Worm (Caenorhabditis elegans) whole organism, young adult: ENCODE results near the gene cox-18.
"Not testable (repeated sequence)": the region's sequence is repeated elsewhere in the genome, so short reads cannot be mapped to it uniquely, and the experiment has no call there.

ENCODE experiments used
- F23B12.7 ChIP-seq: sonication (generic microtip); optimal IDR thresholded peaks from 2 replicates; lab custom pipeline; 2017; ENCODE audit warnings: missing genetic modification characterization, mild to moderate bottlenecking, missing compliant biosample characterization, antibody characterized with exemption, moderate library complexity; ENCODE audit not compliant: insufficient read depth
- cebp-2 ChIP-seq: fragments of 200-800 bp; sonication (Bioruptor generic); IDR thresholded peaks from 2 replicates; pipeline ENCODE4 v1.3.6; 2022; ENCODE audit warnings: missing genetic modification characterization, missing compliant biosample characterization
- nfyb-1 ChIP-seq: fragments of 200-800 bp; sonication (Bioruptor generic); IDR thresholded peaks from 2 replicates; pipeline ENCODE4 v1.3.6; 2022; ENCODE audit warnings: missing genetic modification reagents, missing genetic modification characterization, missing compliant biosample characterization
- ztf-3 ChIP-seq: fragments of 200-800 bp; sonication (Bioruptor generic); optimal IDR thresholded peaks from 2 replicates; lab custom pipeline; 2018; ENCODE audit warnings: mild to moderate bottlenecking, missing genetic modification characterization, missing compliant biosample characterization

DNA sequence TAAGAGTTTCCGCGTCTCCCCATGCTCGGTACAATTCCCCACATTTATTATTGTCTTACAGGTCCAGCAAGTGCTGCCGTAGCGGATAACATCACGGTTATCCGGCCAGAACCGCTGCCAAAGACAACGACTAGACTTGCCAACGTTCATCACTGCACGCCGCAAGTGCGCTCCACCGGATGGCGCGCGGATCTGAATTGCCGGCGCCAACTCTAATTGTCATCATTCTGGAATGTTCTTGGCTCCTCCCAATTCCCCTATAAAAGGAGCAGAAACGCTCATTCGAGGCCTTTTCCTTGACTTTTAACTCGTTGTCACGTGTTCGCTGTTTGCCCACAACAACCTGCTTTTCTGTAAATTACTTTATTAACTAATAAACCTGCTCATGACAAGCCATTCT lies 6.8 kb downstream of the cox-18 start:
- TF ChIP-seq ztf-3 (GFP tag; lab: Kevin White, UChicago); F23B12.7 (tag; lab: Kevin White, UChicago); cebp-2 (GFP tag; lab: Robert Waterston, UW); nfyb-1 (GFP tag; lab: Robert Waterston, UW): not testable (repeated sequence)
